Fruit fly (Drosophila melanogaster) whole organism, prepupa: ENCODE data around the gene CG42538.

Experiments
- Blimp-1 ChIP-seq: fragments of 200-800 bp; sonication (Bioruptor generic); optimal IDR thresholded peaks from 3 replicates; lab custom pipeline; 2017; ENCODE audit warnings: missing biosample characterization, missing genetic modification characterization, mild to moderate bottlenecking, moderate library complexity, missing genetic modification reagents
- CG10631 ChIP-seq: fragments of 200-800 bp; sonication (Bioruptor generic); optimal IDR thresholded peaks from 2 replicates; lab custom pipeline; 2016; ENCODE audit warnings: missing biosample characterization, missing genetic modification characterization
- CG10669 ChIP-seq: fragments of 200-800 bp; sonication (Bioruptor generic); optimal IDR thresholded peaks from 3 replicates; lab custom pipeline; 2018; ENCODE audit warnings: missing biosample characterization, mild to moderate bottlenecking, missing genetic modification characterization, moderate library complexity
- CG11294 ChIP-seq: fragments of 200-800 bp; sonication (Bioruptor generic); IDR thresholded peaks from 2 replicates; pipeline ENCODE4 v1.3.6; 2022; ENCODE audit warnings: missing biosample characterization, missing genetic modification characterization
- CG11762 ChIP-seq: fragments of 200-800 bp; sonication (Bioruptor generic); optimal IDR thresholded peaks from 3 replicates; lab custom pipeline; 2016; ENCODE audit warnings: missing biosample characterization, missing genetic modification characterization; ENCODE audit not compliant: insufficient read depth
- CG11902 ChIP-seq: fragments of 200-800 bp; sonication (Bioruptor generic); optimal IDR thresholded peaks from 3 replicates; lab custom pipeline; 2016; ENCODE audit warnings: missing biosample characterization, missing genetic modification characterization
- CG15336 ChIP-seq: fragments of 200-800 bp; sonication (Bioruptor generic); IDR thresholded peaks from 2 replicates; pipeline ENCODE4 v1.3.6; 2022; ENCODE audit warnings: missing biosample characterization, missing genetic modification characterization
- CG1621 ChIP-seq: fragments of 200-800 bp; sonication (Bioruptor generic); optimal IDR thresholded peaks from 3 replicates; lab custom pipeline; 2018; ENCODE audit warnings: missing biosample characterization, mild to moderate bottlenecking, missing genetic modification characterization
- CG16779 ChIP-seq: fragments of 200-800 bp; sonication (Bioruptor generic); optimal IDR thresholded peaks from 3 replicates; lab custom pipeline; 2017; ENCODE audit warnings: missing biosample characterization, mild to moderate bottlenecking, missing genetic modification characterization
- CG31627 ChIP-seq: fragments of 200-800 bp; sonication (Bioruptor generic); optimal IDR thresholded peaks from 3 replicates; lab custom pipeline; 2016; ENCODE audit warnings: missing biosample characterization, missing genetic modification characterization
- CG32006 ChIP-seq: fragments of 200-800 bp; sonication (Bioruptor generic); optimal IDR thresholded peaks from 3 replicates; lab custom pipeline; 2017; ENCODE audit warnings: missing biosample characterization, mild to moderate bottlenecking, missing genetic modification characterization
- CG3919 ChIP-seq: fragments of 200-800 bp; sonication (Bioruptor generic); optimal IDR thresholded peaks from 3 replicates; lab custom pipeline; 2016; ENCODE audit warnings: missing biosample characterization, missing genetic modification characterization
- CG4318 ChIP-seq: fragments of 200-800 bp; sonication (Bioruptor generic); optimal IDR thresholded peaks from 3 replicates; lab custom pipeline; 2017; ENCODE audit warnings: missing biosample characterization, mild to moderate bottlenecking, missing genetic modification characterization
- CG6163 ChIP-seq: fragments of 200-800 bp; sonication (Bioruptor generic); IDR thresholded peaks from 3 replicates; pipeline ENCODE4 v1.3.6; 2022; ENCODE audit warnings: missing biosample characterization, missing genetic modification characterization
- CG6276 ChIP-seq: fragments of 200-800 bp; sonication (Bioruptor generic); optimal IDR thresholded peaks from 2 replicates; lab custom pipeline; 2017; ENCODE audit warnings: missing biosample characterization, mild to moderate bottlenecking, missing genetic modification characterization
- CG6808 ChIP-seq: fragments of 200-800 bp; sonication (Bioruptor generic); optimal IDR thresholded peaks from 3 replicates; lab custom pipeline; 2017; ENCODE audit warnings: missing biosample characterization, missing genetic modification characterization, mild to moderate bottlenecking, moderate library complexity, missing genetic modification reagents
- CG7368 ChIP-seq: fragments of 200-800 bp; sonication (Bioruptor generic); optimal IDR thresholded peaks from 3 replicates; lab custom pipeline; 2016; ENCODE audit warnings: missing biosample characterization, missing genetic modification characterization
- CG8319 ChIP-seq: fragments of 200-800 bp; sonication (Bioruptor generic); optimal IDR thresholded peaks from 3 replicates; lab custom pipeline; 2016; ENCODE audit warnings: missing biosample characterization, missing genetic modification characterization
- CG8632 ChIP-seq: fragments of 200-800 bp; sonication (Bioruptor generic); optimal IDR thresholded peaks from 3 replicates; lab custom pipeline; 2016; ENCODE audit warnings: missing biosample characterization, missing genetic modification characterization
- CG9139 ChIP-seq: fragments of 200-800 bp; sonication (Bioruptor generic); optimal IDR thresholded peaks from 3 replicates; lab custom pipeline; 2017; ENCODE audit warnings: missing biosample characterization, mild to moderate bottlenecking, missing genetic modification characterization
- Eip75B ChIP-seq: fragments of 200-800 bp; sonication (Bioruptor generic); optimal IDR thresholded peaks from 3 replicates; lab custom pipeline; 2016; ENCODE audit warnings: missing biosample characterization, missing genetic modification characterization
- Eip78C ChIP-seq: fragments of 200-800 bp; sonication (Bioruptor generic); peaks from one replicate; lab custom pipeline; 2016; ENCODE audit warnings: missing biosample characterization, missing genetic modification characterization
- Eip93F ChIP-seq: fragments of 200-800 bp; sonication (Bioruptor generic); optimal IDR thresholded peaks from 2 replicates; lab custom pipeline; 2016; ENCODE audit warnings: missing biosample characterization, mild to moderate bottlenecking, missing genetic modification characterization
- Ets21C ChIP-seq: fragments of 200-800 bp; sonication (Bioruptor generic); optimal IDR thresholded peaks from 3 replicates; lab custom pipeline; 2016; ENCODE audit warnings: missing biosample characterization, missing genetic modification characterization
- Ets96B ChIP-seq: fragments of 200-800 bp; optimal IDR thresholded peaks from 2 replicates; lab custom pipeline; 2019; ENCODE audit warnings: missing biosample characterization, mild to moderate bottlenecking, missing genetic modification characterization, moderate library complexity
- Hr39 ChIP-seq: fragments of 200-800 bp; sonication (Bioruptor generic); optimal IDR thresholded peaks from 2 replicates; lab custom pipeline; 2016; ENCODE audit warnings: missing biosample characterization, missing genetic modification characterization
- Hr4 ChIP-seq: fragments of 200-800 bp; sonication (Bioruptor generic); optimal IDR thresholded peaks from 3 replicates; lab custom pipeline; 2016; ENCODE audit warnings: missing biosample characterization, missing genetic modification characterization
- Lpt ChIP-seq: fragments of 200-800 bp; sonication (Bioruptor generic); optimal IDR thresholded peaks from 3 replicates; lab custom pipeline; 2016; ENCODE audit warnings: missing biosample characterization, missing genetic modification characterization
- Smox ChIP-seq: fragments of 200-800 bp; sonication (Bioruptor generic); optimal IDR thresholded peaks from 3 replicates; lab custom pipeline; 2016; ENCODE audit warnings: missing biosample characterization, missing genetic modification characterization
- Sox14 ChIP-seq: fragments of 200-800 bp; sonication (Bioruptor generic); optimal IDR thresholded peaks from 3 replicates; lab custom pipeline; 2016; ENCODE audit warnings: missing biosample characterization, missing genetic modification characterization
- Sox15 ChIP-seq: fragments of 200-800 bp; sonication (Bioruptor generic); optimal IDR thresholded peaks from 3 replicates; lab custom pipeline; 2016; ENCODE audit warnings: missing biosample characterization, missing genetic modification characterization
- cyc ChIP-seq: fragments of 200-800 bp; sonication (Bioruptor generic); optimal IDR thresholded peaks from 3 replicates; lab custom pipeline; 2016; ENCODE audit warnings: missing biosample characterization, missing genetic modification characterization
- dsx ChIP-seq: fragments of 200-800 bp; optimal IDR thresholded peaks from 3 replicates; lab custom pipeline; 2019; ENCODE audit warnings: missing biosample characterization, mild to moderate bottlenecking, missing genetic modification characterization, moderate library complexity; ENCODE audit not compliant: poor library complexity, severe bottlenecking
- eg ChIP-seq: fragments of 200-800 bp; sonication (Bioruptor generic); IDR thresholded peaks from 3 replicates; pipeline ENCODE4 v1.3.6; 2022; ENCODE audit warnings: missing biosample characterization, missing genetic modification characterization
- esn ChIP-seq: fragments of 200-800 bp; sonication (Bioruptor generic); optimal IDR thresholded peaks from 2 replicates; lab custom pipeline; 2016; ENCODE audit warnings: missing biosample characterization, mild to moderate bottlenecking, missing genetic modification characterization, moderate library complexity
- fd59A ChIP-seq: fragments of 200-800 bp; sonication (Bioruptor generic); optimal IDR thresholded peaks from 2 replicates; lab custom pipeline; 2017; ENCODE audit warnings: missing biosample characterization, mild to moderate bottlenecking, missing genetic modification characterization, missing genetic modification reagents
- fd85E ChIP-seq: fragments of 200-800 bp; sonication (Bioruptor generic); optimal IDR thresholded peaks from 3 replicates; lab custom pipeline; 2016; ENCODE audit warnings: missing biosample characterization, missing genetic modification characterization
- fkh ChIP-seq: fragments of 200-800 bp; sonication (Bioruptor generic); optimal IDR thresholded peaks from 3 replicates; lab custom pipeline; 2017; ENCODE audit warnings: missing biosample characterization, mild to moderate bottlenecking, missing genetic modification characterization, moderate library complexity
- lz ChIP-seq: fragments of 200-800 bp; sonication (Bioruptor generic); optimal IDR thresholded peaks from 3 replicates; lab custom pipeline; 2016; ENCODE audit warnings: missing biosample characterization, missing genetic modification characterization
- net ChIP-seq: fragments of 200-800 bp; sonication (Bioruptor generic); optimal IDR thresholded peaks from 3 replicates; lab custom pipeline; 2016; ENCODE audit warnings: missing biosample characterization, missing genetic modification characterization
- pdm3 ChIP-seq: fragments of 200-800 bp; sonication (Bioruptor generic); optimal IDR thresholded peaks from 3 replicates; lab custom pipeline; 2016; ENCODE audit warnings: missing biosample characterization, missing genetic modification characterization
- salr ChIP-seq, 2 experiments: fragments of 200-800 bp; sonication (Bioruptor generic); optimal IDR thresholded peaks; 3 replicates each; lab custom pipeline; 2016 to 2018; ENCODE audit warnings: missing biosample characterization in 2 of 2, missing genetic modification characterization in 2 of 2, mild to moderate bottlenecking in 1 of 2
- spab ChIP-seq: fragments of 200-800 bp; sonication (Bioruptor generic); optimal IDR thresholded peaks from 2 replicates; lab custom pipeline; 2017; ENCODE audit warnings: missing biosample characterization, mild to moderate bottlenecking, missing genetic modification characterization, missing genetic modification reagents
- ss ChIP-seq, 2 experiments: fragments of 200-800 bp; sonication (Bioruptor generic); optimal IDR thresholded peaks; 2 replicates in 1 of 2; 3 replicates in 1 of 2; lab custom pipeline; 2017 to 2018; ENCODE audit warnings: mild to moderate bottlenecking in 2 of 2, missing biosample characterization in 2 of 2, missing genetic modification characterization in 2 of 2, moderate library complexity in 1 of 2
- svp ChIP-seq: fragments of 200-800 bp; sonication (Bioruptor generic); peaks from one replicate; lab custom pipeline; 2016; ENCODE audit warnings: missing biosample characterization, missing genetic modification characterization
- topi ChIP-seq: fragments of 200-800 bp; sonication (Bioruptor generic); optimal IDR thresholded peaks from 3 replicates; lab custom pipeline; 2016; ENCODE audit warnings: missing biosample characterization, missing genetic modification characterization
- vri ChIP-seq: fragments of 200-800 bp; sonication (Bioruptor generic); optimal IDR thresholded peaks from 3 replicates; lab custom pipeline; 2016; ENCODE audit warnings: missing biosample characterization, mild to moderate bottlenecking, missing genetic modification characterization

CG42538 gene

dm6 chr3L:16045083-16045830 lies 10.9 kb downstream of the CG42538 start (continued):
- no peak for TF ChIP-seq Lpt (GFP tag; lab: Kevin White, UChicago)
- TF ChIP-seq CG6163 (GFP tag; lab: Robert Waterston, UW) = peak; percentile 72
- TF ChIP-seq Sox15 (GFP tag; lab: Kevin White, UChicago) = no peak
- TF ChIP-seq CG32006 (GFP tag; lab: Kevin White, UChicago) = peak; percentile 58
- peak; percentile 58 for TF ChIP-seq topi (GFP tag; lab: Kevin White, UChicago)
- peak in 1 of 2 experiments; percentile 64 for TF ChIP-seq salr (GFP tag; optimal IDR thresholded peaks at IDR 0.05; lab: Kevin White, UChicago)
- peak; percentile 36 for TF ChIP-seq CG11762 (GFP tag; lab: Kevin White, UChicago)
- TF ChIP-seq lz (GFP tag; lab: Kevin White, UChicago) = peak; percentile 21
- TF ChIP-seq CG11294 (GFP tag; lab: Robert Waterston, UW) = no peak; the same call in 1 of the 2 replicates
- no peak for TF ChIP-seq CG9139 (GFP tag; lab: Kevin White, UChicago)

- peak; percentile 92 for TF ChIP-seq Hr39 (GFP tag; lab: Kevin White, UChicago)
- peak; percentile 85 for TF ChIP-seq Eip93F (GFP tag; lab: Kevin White, UChicago)
- peak; percentile 94 for TF ChIP-seq CG7368 (GFP tag; lab: Kevin White, UChicago)
- TF ChIP-seq svp = peak; percentile 96
- TF ChIP-seq CG15336 (GFP tag; lab: Robert Waterston, UW) = peak; percentile 98
- TF ChIP-seq fd85E (GFP tag; lab: Kevin White, UChicago) = peak; percentile 88
- peak; percentile 95 for TF ChIP-seq pdm3
- TF ChIP-seq Eip75B (GFP tag; lab: Kevin White, UChicago) = peak; percentile 96
- peak; percentile 62 for TF ChIP-seq Blimp-1 (GFP tag; lab: Kevin White, UChicago)
- peak; percentile 95 for TF ChIP-seq esn
- TF ChIP-seq cyc = peak; percentile 92
- peak; percentile 90 for TF ChIP-seq CG10669 (GFP tag; lab: Kevin White, UChicago)
- TF ChIP-seq CG8319 = peak; percentile 87
- TF ChIP-seq fd59A = peak; percentile 83
- TF ChIP-seq CG11902 = peak; percentile 71
- TF ChIP-seq Ets96B (tag; lab: Kevin White, UChicago) = peak; percentile 92
- peak; percentile 89 for TF ChIP-seq CG6808 (GFP tag; lab: Kevin White, UChicago)
- TF ChIP-seq Smox (GFP tag; lab: Kevin White, UChicago) = peak; percentile 94
- peak; percentile 83 to 85 for TF ChIP-seq ss (GFP tag; optimal IDR thresholded peaks at IDR 0.05; lab: Kevin White, UChicago)
- peak; percentile 82 for TF ChIP-seq CG4318 (GFP tag; lab: Kevin White, UChicago)
- TF ChIP-seq dsx (GFP tag; lab: Kevin White, UChicago) = peak; percentile 95
- peak; percentile 94 for TF ChIP-seq Lpt (GFP tag; lab: Kevin White, UChicago)
- TF ChIP-seq CG32006 (GFP tag; lab: Kevin White, UChicago) = peak; percentile 89
- TF ChIP-seq CG31627 (GFP tag; lab: Kevin White, UChicago) = peak; percentile 93
- peak; percentile 96 for TF ChIP-seq Sox14
- TF ChIP-seq CG10631 (GFP tag; lab: Kevin White, UChicago) = peak; percentile 91
- peak; percentile 93 for TF ChIP-seq CG16779
- TF ChIP-seq Hr4 (GFP tag; lab: Kevin White, UChicago) = peak; percentile 94
- peak; percentile 95 for TF ChIP-seq net (GFP tag; lab: Kevin White, UChicago)
- TF ChIP-seq eg (GFP tag; lab: Robert Waterston, UW) = peak; percentile 96
- peak; percentile 87 for TF ChIP-seq CG9139 (GFP tag; lab: Kevin White, UChicago)
- peak; percentile 96 for TF ChIP-seq CG8632
- TF ChIP-seq CG1621 (tag; lab: Kevin White, UChicago) = peak; percentile 93
- TF ChIP-seq CG11762 (GFP tag; lab: Kevin White, UChicago) = peak; percentile 94
- peak; percentile 95 for TF ChIP-seq CG3919 (GFP tag; lab: Kevin White, UChicago)
- TF ChIP-seq fkh (GFP tag; lab: Kevin White, UChicago) = no peak
- TF ChIP-seq Eip78C (GFP tag; lab: Kevin White, UChicago) = peak; percentile 99
- peak; percentile 87 for TF ChIP-seq spab
- TF ChIP-seq CG6276 (GFP tag; lab: Kevin White, UChicago) = peak; percentile 94
- TF ChIP-seq Ets21C = peak; percentile 83
- TF ChIP-seq vri (GFP tag; lab: Kevin White, UChicago) = peak; percentile 97
Measured at dm6 chr3L:16045831-16046336, 11.6 kb downstream of the CG42538 start.
